Fruit fly (Drosophila melanogaster): ENCODE results near the gene fabp.
A peak's percentile ranks its signal among the peaks of the same experiment; 100 is the strongest.

The fabp gene

DNA sequence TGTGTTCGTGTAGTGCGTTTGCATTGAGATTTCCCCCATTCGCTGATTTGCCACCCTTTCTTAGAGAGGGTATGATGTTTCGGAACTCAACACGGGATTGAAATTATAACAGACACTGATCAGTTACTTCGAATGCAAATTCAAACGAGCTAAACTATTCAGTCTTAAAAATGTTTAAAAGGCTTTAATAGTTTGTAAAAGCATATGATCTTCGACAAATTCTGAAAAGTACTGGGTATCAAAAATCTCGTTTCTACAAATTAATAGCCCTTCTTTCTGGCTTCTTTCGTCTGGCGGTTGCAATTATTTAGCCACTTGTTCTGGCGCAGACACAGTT lies 15.4 kb upstream of the fabp start (continued):
- peak; percentile 71 for TF ChIP-seq CG1024 (GFP tag; IDR thresholded peaks at IDR 0.05)
- no peak for TF ChIP-seq CG8478 (optimal IDR thresholded peaks at IDR 0.05)
- TF ChIP-seq H15 (GFP tag; IDR thresholded peaks at IDR 0.05): peak; percentile 68; the same call in 2 of the 3 replicates
- TF ChIP-seq CG3995 (GFP tag; optimal IDR thresholded peaks at IDR 0.05): no peak
- no peak for TF ChIP-seq gcm2 (GFP tag; optimal IDR thresholded peaks at IDR 0.05)
- no peak for TF ChIP-seq emc (GFP tag; optimal IDR thresholded peaks at IDR 0.05)
- TF ChIP-seq TFAM (GFP tag; optimal IDR thresholded peaks at IDR 0.05): no peak
- peak; percentile 69 for TF ChIP-seq CG14014 (GFP tag; IDR thresholded peaks at IDR 0.05)
- no peak for TF ChIP-seq odd (GFP tag; optimal IDR thresholded peaks at IDR 0.05)
- TF ChIP-seq CG9609 (GFP tag; optimal IDR thresholded peaks at IDR 0.05): peak; percentile 69
- no peak for TF ChIP-seq B-H2 (GFP tag; optimal IDR thresholded peaks at IDR 0.05)
- TF ChIP-seq CG9215 (GFP tag; IDR thresholded peaks at IDR 0.05): no peak
- TF ChIP-seq HmgD (GFP tag; optimal IDR thresholded peaks at IDR 0.05): no peak
- peak; percentile 80 for TF ChIP-seq E2f1 (GFP tag; IDR thresholded peaks at IDR 0.05)
- peak; percentile 87 for TF ChIP-seq Sox102F (GFP tag; optimal IDR thresholded peaks at IDR 0.05)
- peak; percentile 83 for TF ChIP-seq seq (GFP tag; IDR thresholded peaks at IDR 0.05)
- peak; percentile 64; the same call in 1 of the 2 replicates for TF ChIP-seq CG11247 (GFP tag; IDR thresholded peaks at IDR 0.05)
- peak; percentile 75 for TF ChIP-seq oc (tag; optimal IDR thresholded peaks at IDR 0.05)
- TF ChIP-seq Lpt (GFP tag; optimal IDR thresholded peaks at IDR 0.05): no peak
- TF ChIP-seq Sry-δ (GFP tag; optimal IDR thresholded peaks at IDR 0.05): no peak
- no peak for TF ChIP-seq zf30C (GFP tag; optimal IDR thresholded peaks at IDR 0.05)
- no peak for TF ChIP-seq Jarid2 (GFP tag; optimal IDR thresholded peaks at IDR 0.05)
- TF ChIP-seq Bgb (GFP tag; IDR thresholded peaks at IDR 0.05; ENCODE audit: partially characterized antibody): no peak
- peak; percentile 9 for TF ChIP-seq tx (GFP tag; optimal IDR thresholded peaks at IDR 0.05)
- TF ChIP-seq Six4 (GFP tag; optimal IDR thresholded peaks at IDR 0.05): peak; percentile 53
- no peak for TF ChIP-seq Hmx (GFP tag; optimal IDR thresholded peaks at IDR 0.05)
- no peak for TF ChIP-seq CG15011 (GFP tag; optimal IDR thresholded peaks at IDR 0.05)
- no peak for TF ChIP-seq CG18476 (GFP tag; optimal IDR thresholded peaks at IDR 0.05)
- peak; percentile 28 for TF ChIP-seq CG12155 (GFP tag; optimal IDR thresholded peaks at IDR 0.05)
- peak; percentile 31 for TF ChIP-seq CG16815 (GFP tag; optimal IDR thresholded peaks at IDR 0.05)
- TF ChIP-seq crc (GFP tag; optimal IDR thresholded peaks at IDR 0.05): peak; percentile 23
- TF ChIP-seq scrt (GFP tag; optimal IDR thresholded peaks at IDR 0.05): no peak
- no peak for TF ChIP-seq eve (GFP tag; optimal IDR thresholded peaks at IDR 0.05)
- peak; percentile 73 for TF ChIP-seq sens-2 (GFP tag; IDR thresholded peaks at IDR 0.05)
- no peak for TF ChIP-seq sug (tag; optimal IDR thresholded peaks at IDR 0.05)
- peak; percentile 79 for TF ChIP-seq CG2712 (tag; optimal IDR thresholded peaks at IDR 0.05)
- peak; percentile 84 for TF ChIP-seq CG1603 (tag; optimal IDR thresholded peaks at IDR 0.05)
- peak; percentile 39 for TF ChIP-seq CG12659 (GFP tag; optimal IDR thresholded peaks at IDR 0.05)
- TF ChIP-seq ttk (GFP tag; IDR thresholded peaks at IDR 0.05): peak; percentile 77
- TF ChIP-seq CG17802 (tag; optimal IDR thresholded peaks at IDR 0.05): peak; percentile 61
- TF ChIP-seq cato (GFP tag; optimal IDR thresholded peaks at IDR 0.05; ENCODE audit: borderline replicate concordance): peak; percentile 25
- no peak for TF ChIP-seq Blimp-1 (GFP tag; optimal IDR thresholded peaks at IDR 0.05)
- TF ChIP-seq Hr39 (optimal IDR thresholded peaks at IDR 0.05): no peak
- TF ChIP-seq CG34376 (GFP tag; optimal IDR thresholded peaks at IDR 0.05): no peak
- peak; percentile 26 for TF ChIP-seq CG1602 (GFP tag; optimal IDR thresholded peaks at IDR 0.05)
- peak; percentile 91 for TF ChIP-seq ci (GFP tag; IDR thresholded peaks at IDR 0.05)
- TF ChIP-seq HmgZ (tag; optimal IDR thresholded peaks at IDR 0.05): no peak
- TF ChIP-seq disco-r (GFP tag; optimal IDR thresholded peaks at IDR 0.05): peak; percentile 30
- no peak for TF ChIP-seq CG12769 (tag; optimal IDR thresholded peaks at IDR 0.05)
- TF ChIP-seq phol (tag; optimal IDR thresholded peaks at IDR 0.05): peak; percentile 58
- TF ChIP-seq CG15696 (tag; optimal IDR thresholded peaks at IDR 0.05): peak; percentile 21
- TF ChIP-seq Taf1 (GFP tag; IDR thresholded peaks at IDR 0.05): no peak
- TF ChIP-seq CG1792 (GFP tag; optimal IDR thresholded peaks at IDR 0.05): peak; percentile 50
